Fruit fly (Drosophila melanogaster) whole organism, embryonic: ENCODE results near the gene CG6912.

ENCODE experiments used
- CG10321 ChIP-seq: fragments of 200-800 bp; sonication (Bioruptor generic); IDR thresholded peaks from 2 replicates; pipeline ENCODE4 v1.3.6; 2022; ENCODE audit warnings: missing biosample characterization, missing genetic modification characterization
- CG10431 ChIP-seq: fragments of 200-800 bp; sonication (Bioruptor generic); optimal IDR thresholded peaks from 3 replicates; lab custom pipeline; 2018; ENCODE audit warnings: missing biosample characterization, mild to moderate bottlenecking, missing genetic modification characterization
- CG11085 ChIP-seq: fragments of 200-800 bp; sonication (Bioruptor generic); IDR thresholded peaks from 2 replicates; pipeline ENCODE4 v1.3.6; 2022; ENCODE audit warnings: missing biosample characterization, missing genetic modification characterization
- CG12236 ChIP-seq: fragments of 200-800 bp; sonication (Bioruptor generic); optimal IDR thresholded peaks from 2 replicates; lab custom pipeline; 2016; ENCODE audit warnings: missing biosample characterization, missing genetic modification characterization
- CG13424 ChIP-seq: fragments of 200-800 bp; sonication (Bioruptor generic); optimal IDR thresholded peaks from 2 replicates; lab custom pipeline; 2019; ENCODE audit warnings: missing biosample characterization, mild to moderate bottlenecking, missing genetic modification characterization, moderate library complexity
- CG15479 ChIP-seq: fragments of 200-800 bp; sonication (Bioruptor generic); optimal IDR thresholded peaks from 3 replicates; lab custom pipeline; 2019; ENCODE audit warnings: missing biosample characterization, mild to moderate bottlenecking, missing genetic modification characterization, moderate library complexity
- CG15696 ChIP-seq: fragments of 200-800 bp; sonication (Bioruptor generic); optimal IDR thresholded peaks from 2 replicates; lab custom pipeline; 2019; ENCODE audit warnings: missing biosample characterization, mild to moderate bottlenecking, missing genetic modification characterization, moderate library complexity
- CG1603 ChIP-seq: fragments of 200-800 bp; sonication (Bioruptor generic); optimal IDR thresholded peaks from 2 replicates; lab custom pipeline; 2019; ENCODE audit warnings: missing biosample characterization, mild to moderate bottlenecking, missing genetic modification characterization, moderate library complexity
- CG16813 ChIP-seq: fragments of 200-800 bp; sonication (Bioruptor generic); IDR thresholded peaks from 3 replicates; pipeline ENCODE4 v1.3.6; 2022; ENCODE audit warnings: missing biosample characterization, missing genetic modification characterization; ENCODE audit not compliant: partially characterized antibody
- CG17802 ChIP-seq: fragments of 200-800 bp; sonication (Bioruptor generic); optimal IDR thresholded peaks from 2 replicates; lab custom pipeline; 2018; ENCODE audit warnings: missing biosample characterization, mild to moderate bottlenecking, missing genetic modification characterization, moderate library complexity
- CG17912 ChIP-seq: fragments of 200-800 bp; sonication (Bioruptor generic); optimal IDR thresholded peaks from 2 replicates; lab custom pipeline; 2018; ENCODE audit warnings: missing biosample characterization, mild to moderate bottlenecking, missing genetic modification characterization
- CG2678 ChIP-seq: fragments of 200-800 bp; sonication (Bioruptor generic); optimal IDR thresholded peaks from 3 replicates; lab custom pipeline; 2019; ENCODE audit warnings: missing biosample characterization, mild to moderate bottlenecking, missing genetic modification characterization, moderate library complexity
- CG42726 ChIP-seq: fragments of 200-800 bp; sonication (Bioruptor generic); IDR thresholded peaks from 2 replicates; pipeline ENCODE4 v1.3.6; 2022; ENCODE audit warnings: missing biosample characterization, missing genetic modification characterization; ENCODE audit not compliant: partially characterized antibody
- CG7786 ChIP-seq: fragments of 200-800 bp; sonication (Bioruptor generic); optimal IDR thresholded peaks from 2 replicates; lab custom pipeline; 2016; ENCODE audit warnings: missing biosample characterization, missing genetic modification characterization
- CG8359 ChIP-seq: fragments of 200-800 bp; sonication (Bioruptor generic); optimal IDR thresholded peaks from 2 replicates; lab custom pipeline; 2017; ENCODE audit warnings: missing biosample characterization, mild to moderate bottlenecking, missing genetic modification characterization, borderline replicate concordance
- CG9437 ChIP-seq: fragments of 200-800 bp; sonication (Bioruptor generic); optimal IDR thresholded peaks from 2 replicates; lab custom pipeline; 2018; ENCODE audit warnings: missing biosample characterization, mild to moderate bottlenecking, missing genetic modification characterization
- CG9932 ChIP-seq: fragments of 200-800 bp; sonication (Bioruptor generic); IDR thresholded peaks from 2 replicates; pipeline ENCODE4 v1.3.6; 2022; ENCODE audit warnings: missing biosample characterization, missing genetic modification characterization
- Chrac-16 ChIP-seq: fragments of 200-800 bp; sonication (Bioruptor generic); optimal IDR thresholded peaks from 3 replicates; lab custom pipeline; 2016; ENCODE audit warnings: missing biosample characterization, missing genetic modification characterization
- CrebB ChIP-seq: fragments of 200-800 bp; sonication (Bioruptor generic); optimal IDR thresholded peaks from 3 replicates; lab custom pipeline; 2018; ENCODE audit warnings: missing biosample characterization, mild to moderate bottlenecking, missing genetic modification characterization
- Ets65A ChIP-seq: fragments of 200-800 bp; sonication (Bioruptor generic); peaks from one replicate; lab custom pipeline; 2016; ENCODE audit warnings: missing biosample characterization, missing genetic modification characterization
- HLH4C ChIP-seq: fragments of 200-800 bp; sonication (Bioruptor generic); IDR thresholded peaks from 3 replicates; pipeline ENCODE4 v1.3.6; 2022; ENCODE audit warnings: missing biosample characterization, missing genetic modification characterization; ENCODE audit not compliant: partially characterized antibody
- Hand ChIP-seq: fragments of 200-800 bp; sonication (Bioruptor generic); optimal IDR thresholded peaks from 2 replicates; lab custom pipeline; 2017; ENCODE audit warnings: mild to moderate bottlenecking, missing biosample characterization, missing genetic modification reagents, missing genetic modification characterization
- Hr39 ChIP-seq: fragments of >200 bp; optimal IDR thresholded peaks from 2 replicates; lab custom pipeline; 2017
- Lhr ChIP-seq: fragments of 200-800 bp; sonication (Bioruptor generic); optimal IDR thresholded peaks from 3 replicates; lab custom pipeline; 2017; ENCODE audit warnings: mild to moderate bottlenecking, missing biosample characterization, missing genetic modification reagents, missing genetic modification characterization
- Lim3 ChIP-seq: fragments of 200-800 bp; sonication (Bioruptor generic); IDR thresholded peaks from 2 replicates; pipeline ENCODE4 v1.3.6; 2022; ENCODE audit warnings: missing biosample characterization, missing genetic modification characterization
- Med ChIP-seq: fragments of 200-800 bp; sonication (Bioruptor generic); peaks from one replicate; lab custom pipeline; 2016; ENCODE audit warnings: missing biosample characterization, missing genetic modification characterization, mild to moderate bottlenecking, inconsistent platforms, moderate library complexity
- NC2β ChIP-seq: fragments of 200-800 bp; sonication (Bioruptor generic); optimal IDR thresholded peaks from 2 replicates; lab custom pipeline; 2016; ENCODE audit warnings: missing biosample characterization, missing genetic modification characterization
- Nf-YB ChIP-seq: fragments of 200-800 bp; sonication (Bioruptor generic); optimal IDR thresholded peaks from 3 replicates; lab custom pipeline; 2019; ENCODE audit warnings: missing biosample characterization, mild to moderate bottlenecking, missing genetic modification characterization, moderate library complexity
- Side ChIP-seq: fragments of 200-800 bp; sonication (Bioruptor generic); optimal IDR thresholded peaks from 2 replicates; lab custom pipeline; 2016; ENCODE audit warnings: missing biosample characterization, missing genetic modification characterization
- Taf1 ChIP-seq: fragments of 200-800 bp; sonication (Bioruptor generic); IDR thresholded peaks from 2 replicates; pipeline ENCODE4 v1.3.6; 2022; ENCODE audit warnings: missing biosample characterization, missing genetic modification characterization
- aop ChIP-seq: fragments of 200-800 bp; sonication (Bioruptor generic); IDR thresholded peaks from 2 replicates; pipeline ENCODE4 v1.3.6; 2022; ENCODE audit warnings: missing biosample characterization, missing genetic modification characterization
- bcd ChIP-seq: fragments of 200-800 bp; sonication (Bioruptor generic); optimal IDR thresholded peaks from 2 replicates; lab custom pipeline; 2017; ENCODE audit warnings: missing biosample characterization, mild to moderate bottlenecking, missing genetic modification characterization
- crp ChIP-seq, 2 experiments: fragments of 200-800 bp; sonication (Bioruptor generic); optimal IDR thresholded peaks; 2 replicates in 1 of 2; 3 replicates in 1 of 2; lab custom pipeline; 2017; ENCODE audit warnings: missing biosample characterization in 2 of 2, missing genetic modification characterization in 2 of 2, mild to moderate bottlenecking in 1 of 2, moderate library complexity in 1 of 2
- dimm ChIP-seq: fragments of 200-800 bp; sonication (Bioruptor generic); IDR thresholded peaks from 2 replicates; pipeline ENCODE4 v1.3.6; 2022; ENCODE audit warnings: missing biosample characterization, missing genetic modification characterization
- eyg ChIP-seq: fragments of 200-800 bp; sonication (Bioruptor generic); optimal IDR thresholded peaks from 3 replicates; lab custom pipeline; 2016; ENCODE audit warnings: missing biosample characterization, missing genetic modification characterization
- gcm ChIP-seq: fragments of 200-800 bp; sonication (Bioruptor generic); optimal IDR thresholded peaks from 2 replicates; lab custom pipeline; 2019; ENCODE audit warnings: missing biosample characterization, mild to moderate bottlenecking, missing genetic modification characterization, moderate library complexity
- lab ChIP-seq: fragments of 200-800 bp; sonication (Bioruptor generic); optimal IDR thresholded peaks from 3 replicates; lab custom pipeline; 2017; ENCODE audit warnings: missing biosample characterization, missing genetic modification characterization, mild to moderate bottlenecking, moderate library complexity, missing genetic modification reagents
- luna ChIP-seq: fragments of 200-800 bp; sonication (Bioruptor generic); optimal IDR thresholded peaks from 2 replicates; lab custom pipeline; 2016; ENCODE audit warnings: missing biosample characterization, missing genetic modification characterization
- nerfin-2 ChIP-seq: fragments of 200-800 bp; sonication (Bioruptor generic); IDR thresholded peaks from 2 replicates; pipeline ENCODE4 v1.3.6; 2022; ENCODE audit warnings: missing biosample characterization, missing genetic modification characterization; ENCODE audit not compliant: partially characterized antibody
- odd ChIP-seq: fragments of 200-800 bp; sonication (Bioruptor generic); optimal IDR thresholded peaks from 2 replicates; lab custom pipeline; 2017; ENCODE audit warnings: missing biosample characterization, mild to moderate bottlenecking, missing genetic modification characterization
- phol ChIP-seq: fragments of 200-800 bp; sonication (Bioruptor generic); optimal IDR thresholded peaks from 3 replicates; lab custom pipeline; 2018; ENCODE audit warnings: missing biosample characterization, mild to moderate bottlenecking, missing genetic modification characterization, moderate library complexity
- prd ChIP-seq, 3 experiments: fragments of >200 bp in 2 of 3; fragments of 200-800 bp in 1 of 3; sonication (Bioruptor generic) in 1 of 3; optimal IDR thresholded peaks in 2 of 3; IDR thresholded peaks in 1 of 3; 2 replicates in 2 of 3; 3 replicates in 1 of 3; pipeline versions ENCODE4 v1.3.6 to Lab custom; 2017 to 2022; ENCODE audit warnings: missing biosample characterization in 1 of 3, missing genetic modification characterization in 1 of 3
- pzg ChIP-seq: fragments of 200-800 bp; sonication (Bioruptor generic); optimal IDR thresholded peaks from 3 replicates; lab custom pipeline; 2018; ENCODE audit warnings: missing biosample characterization, mild to moderate bottlenecking, missing genetic modification characterization, moderate library complexity
- sens ChIP-seq: fragments of 200-800 bp; sonication (Bioruptor generic); peaks from one replicate; lab custom pipeline; 2016; ENCODE audit warnings: missing biosample characterization, missing genetic modification characterization
- sima ChIP-seq: fragments of 200-800 bp; sonication (Bioruptor generic); optimal IDR thresholded peaks from 2 replicates; lab custom pipeline; 2016; ENCODE audit warnings: missing biosample characterization, missing genetic modification characterization
- sob ChIP-seq: fragments of 200-800 bp; sonication (Bioruptor generic); IDR thresholded peaks from 2 replicates; pipeline ENCODE4 v1.3.6; 2022; ENCODE audit warnings: missing biosample characterization, missing genetic modification characterization
- tio ChIP-seq: fragments of 200-800 bp; sonication (Bioruptor generic); optimal IDR thresholded peaks from 2 replicates; lab custom pipeline; 2017; ENCODE audit warnings: missing biosample characterization, missing genetic modification characterization, inconsistent platforms
- tup ChIP-seq: fragments of 200-800 bp; sonication (Bioruptor generic); optimal IDR thresholded peaks from 2 replicates; lab custom pipeline; 2016; ENCODE audit warnings: missing biosample characterization, mild to moderate bottlenecking, missing genetic modification characterization, moderate library complexity
- vvl ChIP-seq: fragments of 200-800 bp; sonication (Bioruptor generic); IDR thresholded peaks from 2 replicates; pipeline ENCODE4 v1.3.6; 2022; ENCODE audit warnings: missing biosample characterization, missing genetic modification characterization

The CG6912 gene

dm6 chr3R:15087606-15088193 is 49.1 kb downstream of the CG6912 start (continued):
- TF ChIP-seq Lim3 (peak; percentile 74), tio (GFP tag; lab: Kevin White, UChicago) (peak; percentile 76), dimm (peak; percentile 72), vvl (GFP tag; lab: Robert Waterston, UW) (peak; percentile 93), Med (GFP tag; lab: Kevin White, UChicago) (peak; percentile 98), CG12236 (GFP tag; lab: Kevin White, UChicago) (peak; percentile 50), CG17802 (tag; lab: Kevin White, UChicago) (peak; percentile 43), CG8359 (GFP tag; lab: Kevin White, UChicago) (peak; percentile 39), HLH4C (GFP tag; lab: Robert Waterston, UW) (no peak), nerfin-2 (GFP tag; lab: Robert Waterston, UW) (no peak), crp (GFP tag; optimal IDR thresholded peaks at IDR 0.05; lab: Kevin White, UChicago) (peak in 1 of 2 experiments; percentile 23), Lhr (no peak), CG10431 (GFP tag; lab: Kevin White, UChicago) (no peak), Ets65A (GFP tag; lab: Kevin White, UChicago) (peak; percentile 93), sob (peak; percentile 91), CG9437 (GFP tag; lab: Kevin White, UChicago) (peak; percentile 62), sima (GFP tag; lab: Kevin White, UChicago) (peak; percentile 78), Hand (GFP tag; lab: Kevin White, UChicago) (no peak), CG7786 (GFP tag; lab: Kevin White, UChicago) (peak; percentile 71), sens (GFP tag; lab: Kevin White, UChicago) (peak; percentile 97), odd (GFP tag; lab: Kevin White, UChicago) (peak; percentile 74), CG2678 (tag; lab: Kevin White, UChicago) (peak; percentile 86), prd (optimal IDR thresholded peaks at IDR 0.05; lab: Kevin White, UChicago) (no peak), prd (GFP tag; IDR thresholded peaks at IDR 0.05; lab: Robert Waterston, UW) (peak; percentile 93), CrebB (tag; lab: Kevin White, UChicago) (peak; percentile 67), Hr39 (lab: Kevin White, UChicago) (no peak), Side (GFP tag; lab: Kevin White, UChicago) (peak; percentile 70), CG42726 (GFP tag; lab: Robert Waterston, UW) (no peak), CG1603 (peak; percentile 89), bcd (GFP tag; lab: Kevin White, UChicago) (peak; percentile 83), CG9932 (peak; percentile 70), tup (peak; percentile 64), Taf1 (GFP tag; lab: Robert Waterston, UW) (peak; percentile 64; the same call in 1 of the 2 replicates), Nf-YB (GFP tag; lab: Kevin White, UChicago) (peak; percentile 56), CG10321 (GFP tag; lab: Robert Waterston, UW) (peak; percentile 72), CG15479 (no peak), aop (GFP tag; lab: Robert Waterston, UW) (peak; percentile 59; the same call in 1 of the 2 replicates), NC2β (GFP tag; lab: Kevin White, UChicago) (peak; percentile 76), gcm (GFP tag; lab: Kevin White, UChicago) (no peak), eyg (peak; percentile 81), CG13424 (tag; lab: Kevin White, UChicago) (peak; percentile 84), luna (GFP tag; lab: Kevin White, UChicago) (peak; percentile 31), CG15696 (peak; percentile 30), CG17912 (GFP tag; lab: Kevin White, UChicago) (no peak), pzg (GFP tag; lab: Kevin White, UChicago) (no peak), CG11085 (GFP tag; lab: Robert Waterston, UW) (peak; percentile 67), CG16813 (GFP tag; lab: Robert Waterston, UW) (no peak), phol (peak; percentile 85), Chrac-16 (GFP tag; lab: Kevin White, UChicago) (peak; percentile 75), lab (GFP tag; lab: Kevin White, UChicago) (peak; percentile 88)
